Worm (Caenorhabditis elegans) whole organism, L1 larva: Measurements from ENCODE around the gene F44A2.3.

Experiments
- C04F5.9 ChIP-seq: sonication (generic microtip); optimal IDR thresholded peaks from 2 replicates; lab custom pipeline; 2016; ENCODE audit warnings: missing genetic modification characterization, missing compliant biosample characterization
- C16A3.4 ChIP-seq: fragments of 150-350 bp; optimal IDR thresholded peaks from 2 replicates; lab custom pipeline; 2014; ENCODE audit warnings: missing biosample characterization, missing genetic modification characterization
- C34B4.2 ChIP-seq: sonication (generic microtip); optimal IDR thresholded peaks from 2 replicates; lab custom pipeline; 2017; ENCODE audit warnings: mild to moderate bottlenecking, missing genetic modification characterization, missing compliant biosample characterization
- Y116A8C.19 ChIP-seq: sonication (generic microtip); optimal IDR thresholded peaks from 2 replicates; lab custom pipeline; 2016; ENCODE audit warnings: missing compliant biosample characterization, missing genetic modification characterization, borderline replicate concordance
- alr-1 ChIP-seq: fragments of 200-800 bp; sonication (Bioruptor generic); optimal IDR thresholded peaks from 2 replicates; lab custom pipeline; 2018; ENCODE audit warnings: borderline replicate concordance, mild to moderate bottlenecking, missing genetic modification characterization, missing compliant biosample characterization
- ama-1 ChIP-seq: fragments of 150-350 bp; optimal IDR thresholded peaks from 2 replicates; lab custom pipeline; 2014
- blmp-1 ChIP-seq: fragments of 150-350 bp; optimal IDR thresholded peaks from 2 replicates; lab custom pipeline; 2014; ENCODE audit warnings: missing biosample characterization, missing genetic modification characterization
- ceh-82 ChIP-seq, 3 experiments: fragments of 150-350 bp in 1 of 3; sonication (generic microtip) in 2 of 3; optimal IDR thresholded peaks; 2 replicates each; lab custom pipeline; 2014 to 2017; ENCODE audit warnings: missing biosample characterization in 3 of 3, missing genetic modification characterization in 3 of 3
- dpl-1 ChIP-seq, 3 experiments: fragments of 150-350 bp in 2 of 3; sonication (generic microtip) in 1 of 3; optimal IDR thresholded peaks; 2 replicates each; lab custom pipeline; 2014 to 2017; ENCODE audit warnings: missing biosample characterization in 3 of 3, missing genetic modification characterization in 3 of 3, missing genetic modification reagents in 3 of 3
- efl-1 ChIP-seq, 4 experiments: fragments of 150-350 bp; optimal IDR thresholded peaks in 3 of 4; peaks in 1 of 4; 1 replicate in 1 of 4; 2 replicates in 3 of 4; lab custom pipeline; 2014; ENCODE audit warnings: missing biosample characterization in 2 of 4, missing genetic modification characterization in 2 of 4, missing genetic modification reagents in 2 of 4
- efl-3 ChIP-seq: fragments of 200-800 bp; sonication (Bioruptor generic); optimal IDR thresholded peaks from 2 replicates; lab custom pipeline; 2018; ENCODE audit warnings: mild to moderate bottlenecking, missing genetic modification characterization, missing compliant biosample characterization
- egl-13 ChIP-seq: sonication (generic microtip); optimal IDR thresholded peaks from 2 replicates; lab custom pipeline; 2016; ENCODE audit warnings: missing genotype, missing genetic modification reagents, missing genetic modification characterization, missing compliant biosample characterization
- elt-3 ChIP-seq, 6 experiments: fragments of 150-350 bp in 1 of 6; sonication (generic microtip); optimal IDR thresholded peaks; 2 replicates each; lab custom pipeline; 2017 to 2018; ENCODE audit warnings: missing biosample characterization in 6 of 6, missing genetic modification characterization in 6 of 6, inconsistent platforms in 1 of 6
- fkh-10 ChIP-seq: sonication (generic microtip); optimal IDR thresholded peaks from 2 replicates; lab custom pipeline; 2017; ENCODE audit warnings: missing biosample characterization, missing genetic modification reagents, missing genetic modification characterization
- fkh-8 ChIP-seq: sonication (generic microtip); optimal IDR thresholded peaks from 2 replicates; lab custom pipeline; 2016; ENCODE audit warnings: mild to moderate bottlenecking, missing genetic modification characterization, missing compliant biosample characterization
- fos-1 ChIP-seq: fragments of 150-350 bp; optimal IDR thresholded peaks from 2 replicates; lab custom pipeline; 2014; ENCODE audit warnings: missing biosample characterization, missing genetic modification characterization
- grh-1 ChIP-seq: fragments of 200-800 bp; sonication (Bioruptor generic); IDR thresholded peaks from 2 replicates; pipeline ENCODE4 v1.3.6; 2022; ENCODE audit warnings: missing genetic modification reagents, missing genetic modification characterization, missing compliant biosample characterization
- hlh-17 ChIP-seq: fragments of 200-800 bp; sonication (Bioruptor generic); optimal IDR thresholded peaks from 2 replicates; lab custom pipeline; 2018; ENCODE audit warnings: missing genetic modification characterization, mild to moderate bottlenecking, missing compliant biosample characterization, moderate library complexity, borderline replicate concordance
- irx-1 ChIP-seq: sonication (generic microtip); optimal IDR thresholded peaks from 2 replicates; lab custom pipeline; 2016; ENCODE audit warnings: missing genetic modification characterization, missing compliant biosample characterization
- isw-1 ChIP-seq: fragments of 200-800 bp; sonication (Bioruptor generic); IDR thresholded peaks from 2 replicates; pipeline ENCODE4 v1.3.6; 2022; ENCODE audit warnings: missing genetic modification characterization, missing compliant biosample characterization
- lin-14 ChIP-seq: fragments of 200-800 bp; sonication (Bioruptor generic); optimal IDR thresholded peaks from 2 replicates; lab custom pipeline; 2018; ENCODE audit warnings: mild to moderate bottlenecking, missing genetic modification characterization, moderate library complexity, missing compliant biosample characterization
- lin-35 ChIP-seq, 2 experiments: fragments of 150-350 bp; optimal IDR thresholded peaks; 2 replicates each; lab custom pipeline; 2014; ENCODE audit warnings: missing biosample characterization in 2 of 2, missing genetic modification characterization in 2 of 2, missing genetic modification reagents in 2 of 2
- lin-39 ChIP-seq: fragments of 150-350 bp; optimal IDR thresholded peaks from 2 replicates; lab custom pipeline; 2014; ENCODE audit warnings: missing biosample characterization, missing genetic modification reagents, missing genetic modification characterization
- lsy-2 ChIP-seq, 2 experiments: fragments of 150-350 bp; optimal IDR thresholded peaks; 2 replicates each; lab custom pipeline; 2014; ENCODE audit warnings: missing biosample characterization in 2 of 2, missing genetic modification characterization in 2 of 2
- mab-9 ChIP-seq: fragments of 200-800 bp; sonication (Bioruptor generic); IDR thresholded peaks from 2 replicates; pipeline ENCODE4 v1.3.6; 2022; ENCODE audit warnings: missing genetic modification reagents, missing genetic modification characterization, missing compliant biosample characterization
- mdl-1 ChIP-seq, 2 experiments: fragments of 150-350 bp; optimal IDR thresholded peaks; 2 replicates each; lab custom pipeline; 2014 to 2017; ENCODE audit warnings: missing biosample characterization in 2 of 2, missing genetic modification characterization in 2 of 2, inconsistent platforms in 1 of 2
- mef-2 ChIP-seq: fragments of 150-350 bp; optimal IDR thresholded peaks from 2 replicates; lab custom pipeline; 2014; ENCODE audit warnings: missing biosample characterization, missing genetic modification characterization
- mep-1 ChIP-seq: fragments of 150-350 bp; optimal IDR thresholded peaks from 2 replicates; lab custom pipeline; 2014; ENCODE audit warnings: missing biosample characterization, missing genetic modification characterization
- nhr-19 ChIP-seq: fragments of 200-800 bp; sonication (Bioruptor generic); conservative IDR thresholded peaks from 2 replicates; pipeline ENCODE4 v1.3.6; 2022; ENCODE audit warnings: missing genetic modification characterization, missing compliant biosample characterization
- nhr-20 ChIP-seq: sonication (generic microtip); optimal IDR thresholded peaks from 2 replicates; lab custom pipeline; 2016; ENCODE audit warnings: mild to moderate bottlenecking, missing genetic modification characterization, missing compliant biosample characterization
- nhr-237 ChIP-seq: fragments of 150-350 bp; optimal IDR thresholded peaks from 2 replicates; lab custom pipeline; 2014; ENCODE audit warnings: missing biosample characterization, missing genetic modification characterization
- nhr-47 ChIP-seq: sonication (generic microtip); optimal IDR thresholded peaks from 2 replicates; lab custom pipeline; 2016; ENCODE audit warnings: mild to moderate bottlenecking, missing genetic modification characterization, moderate library complexity, missing compliant biosample characterization
- nhr-76 ChIP-seq: sonication (generic microtip); optimal IDR thresholded peaks from 2 replicates; lab custom pipeline; 2017; ENCODE audit warnings: missing biosample characterization, missing genetic modification characterization
- nhr-77 ChIP-seq: fragments of 150-350 bp; optimal IDR thresholded peaks from 2 replicates; lab custom pipeline; 2014; ENCODE audit warnings: missing biosample characterization, missing genetic modification characterization
- nhr-85 ChIP-seq: sonication (generic microtip); peaks from one replicate; lab custom pipeline; 2016; ENCODE audit warnings: missing genetic modification characterization, inconsistent platforms, missing compliant biosample characterization
- nhr-90 ChIP-seq: sonication (generic microtip); optimal IDR thresholded peaks from 2 replicates; lab custom pipeline; 2016; ENCODE audit warnings: mild to moderate bottlenecking, missing genetic modification characterization, missing compliant biosample characterization; ENCODE audit not compliant: poor library complexity
- rnt-1 ChIP-seq: sonication (generic microtip); optimal IDR thresholded peaks from 2 replicates; lab custom pipeline; 2016; ENCODE audit warnings: mild to moderate bottlenecking, missing genetic modification characterization, moderate library complexity, missing compliant biosample characterization
- skn-1 ChIP-seq: fragments of 150-350 bp; optimal IDR thresholded peaks from 2 replicates; lab custom pipeline; 2014; ENCODE audit warnings: missing biosample characterization, missing genetic modification characterization
- snpc-4 ChIP-seq: fragments of 150-350 bp; optimal IDR thresholded peaks from 2 replicates; lab custom pipeline; 2014; ENCODE audit warnings: missing biosample characterization, missing genetic modification characterization
- snu-23 ChIP-seq: sonication (generic microtip); optimal IDR thresholded peaks from 2 replicates; lab custom pipeline; 2016; ENCODE audit warnings: missing genetic modification characterization, missing compliant biosample characterization
- tlp-1 ChIP-seq: fragments of 150-350 bp; optimal IDR thresholded peaks from 2 replicates; lab custom pipeline; 2014; ENCODE audit warnings: missing biosample characterization, missing genetic modification characterization
- unc-130 ChIP-seq: fragments of 150-350 bp; optimal IDR thresholded peaks from 2 replicates; lab custom pipeline; 2017; ENCODE audit warnings: missing biosample characterization, missing genetic modification characterization, inconsistent platforms
- unc-62 ChIP-seq: fragments of 150-350 bp; optimal IDR thresholded peaks from 2 replicates; lab custom pipeline; 2014; ENCODE audit warnings: missing biosample characterization, missing genetic modification reagents, missing genetic modification characterization
- unc-86 ChIP-seq: sonication (generic microtip); optimal IDR thresholded peaks from 2 replicates; lab custom pipeline; 2016; ENCODE audit warnings: missing genetic modification characterization, missing compliant biosample characterization
- unc-98 ChIP-seq: fragments of 200-800 bp; sonication (Bioruptor generic); IDR thresholded peaks from 2 replicates; pipeline ENCODE4 v1.3.6; 2022; ENCODE audit warnings: missing genetic modification characterization, missing compliant biosample characterization
- xbp-1 ChIP-seq: sonication (generic microtip); optimal IDR thresholded peaks from 2 replicates; lab custom pipeline; 2016; ENCODE audit warnings: missing genetic modification characterization, missing compliant biosample characterization
- zag-1 ChIP-seq: fragments of 150-350 bp; optimal IDR thresholded peaks from 2 replicates; lab custom pipeline; 2014; ENCODE audit warnings: missing biosample characterization, missing genetic modification characterization

F44A2.3 gene

ce11 chrV:9318046-9318445 is 12.8 kb downstream of the F44A2.3 start, which contains the start of gene kvs-3 (continued):
- TF ChIP-seq grh-1 (GFP tag; lab: Robert Waterston, UW), result no peak
- TF ChIP-seq lin-35 (GFP tag; optimal IDR thresholded peaks at IDR 0.05; lab: Kevin White, UChicago), result peak in 1 of 2 experiments; percentile 63
- TF ChIP-seq unc-62 (GFP tag; lab: Kevin White, UChicago), result no peak
- peak; percentile 33 for TF ChIP-seq C16A3.4 (tag; lab: Kevin White, UChicago)
- peak; percentile 27 for TF ChIP-seq irx-1 (tag; lab: Kevin White, UChicago)
- TF ChIP-seq nhr-47, result peak; percentile 55
- TF ChIP-seq mep-1 (tag; lab: Kevin White, UChicago), result peak; percentile 57
- no peak for TF ChIP-seq unc-86
- peak; percentile 1 for TF ChIP-seq nhr-76 (tag; lab: Kevin White, UChicago)
- peak; percentile 59 for TF ChIP-seq nhr-90 (tag; lab: Kevin White, UChicago)
- peak; percentile 9 for TF ChIP-seq unc-130 (tag; lab: Kevin White, UChicago)
- peak; percentile 6 to 48 for TF ChIP-seq lsy-2 (tag; optimal IDR thresholded peaks at IDR 0.05; lab: Kevin White, UChicago)
- no peak for TF ChIP-seq unc-98
- TF ChIP-seq mab-9 (GFP tag; lab: Robert Waterston, UW), result 0 out of 2 replicates have a peak, but pooled peaks have one; percentile 34
- TF ChIP-seq xbp-1, result peak; percentile 19
- no peak for TF ChIP-seq nhr-237 (tag; lab: Kevin White, UChicago)
- TF ChIP-seq dpl-1 (GFP tag; optimal IDR thresholded peaks at IDR 0.05; lab: Kevin White, UChicago), result peak in 2 of 3 experiments; percentile 27 to 30
- no peak for TF ChIP-seq lin-39 (tag; lab: Kevin White, UChicago)
- no peak for TF ChIP-seq efl-3
- TF ChIP-seq fos-1, result peak; percentile 31
- TF ChIP-seq nhr-85 (tag; lab: Kevin White, UChicago), result peak; percentile 55
- no peak for TF ChIP-seq hlh-17 (GFP tag; lab: Kevin White, UChicago)
- TF ChIP-seq blmp-1 (tag; lab: Kevin White, UChicago), result peak; percentile 6
- no peak for TF ChIP-seq C34B4.2 (tag; lab: Kevin White, UChicago)
- TF ChIP-seq rnt-1 (tag; lab: Kevin White, UChicago), result peak; percentile 48
- TF ChIP-seq efl-1 (optimal IDR thresholded peaks at IDR 0.05; lab: Kevin White, UChicago), result peak; percentile 15 to 22
- TF ChIP-seq efl-1 (GFP tag; optimal IDR thresholded peaks at IDR 0.05 in 1 of 2; lab: Kevin White, UChicago), result peak in 1 of 2 experiments; percentile 93
- TF ChIP-seq fkh-10 (GFP tag; lab: Kevin White, UChicago), result no peak
- TF ChIP-seq, all 84 proteins: peak for 32

- TF ChIP-seq xbp-1 (no peak), lin-14 (GFP tag; lab: Kevin White, UChicago) (no peak)
These were observed 16.0 kb downstream of the F44A2.3 start, which contains the start of gene F44A2.7 for ce11 chrV:9321185-9321584. Gene F44A2.7 (plus strand): TSS chrV:9321485.

ce11 chrV:9322886-9323285 is 17.7 kb downstream of the F44A2.3 start, which contains the start of gene tag-153:
Gene tag-153 (plus strand): TSS chrV:9323085.
- no peak for TF ChIP-seq hlh-17 (GFP tag; lab: Kevin White, UChicago)
- TF ChIP-seq alr-1, result no peak
- TF ChIP-seq snpc-4 (tag; lab: Kevin White, UChicago), result no peak
- no peak for TF ChIP-seq mdl-1 (tag; optimal IDR thresholded peaks at IDR 0.05; lab: Kevin White, UChicago)
- TF ChIP-seq mef-2 (tag; lab: Kevin White, UChicago), result no peak
- no peak for TF ChIP-seq tlp-1 (tag; lab: Kevin White, UChicago)
- no peak for TF ChIP-seq nhr-20 (tag; lab: Kevin White, UChicago)
- TF ChIP-seq dpl-1 (GFP tag; optimal IDR thresholded peaks at IDR 0.05; lab: Kevin White, UChicago), result no peak
- no peak for TF ChIP-seq isw-1 (GFP tag; lab: Robert Waterston, UW)
- no peak for TF ChIP-seq ama-1 (lab: Kevin White, UChicago)
- no peak for TF ChIP-seq skn-1

DNA sequence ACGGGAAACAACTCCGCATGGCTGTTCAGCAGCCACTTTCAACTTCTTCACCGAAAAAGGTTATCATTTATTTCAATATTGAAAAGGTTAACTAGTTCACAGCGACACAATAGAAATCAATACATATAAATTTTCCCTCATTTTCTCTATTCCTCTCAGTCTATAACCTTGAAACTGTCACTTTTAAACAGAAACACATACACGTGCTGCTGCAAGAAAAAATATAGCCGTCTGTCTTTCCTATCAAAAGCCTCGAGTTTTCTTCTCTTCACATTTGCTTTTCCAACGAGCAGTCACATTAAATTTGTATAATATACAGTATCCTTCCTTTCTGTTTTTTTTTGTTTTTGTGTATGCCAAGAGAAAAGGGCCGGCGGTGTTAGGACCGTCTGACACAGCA is 19.0 kb downstream of the F44A2.3 start:
- TF ChIP-seq unc-98 (no peak), nhr-85 (tag; lab: Kevin White, UChicago) (peak; percentile 56), Y116A8C.19 (tag; lab: Kevin White, UChicago) (no peak), nhr-77 (tag; lab: Kevin White, UChicago) (no peak), ceh-82 (tag; optimal IDR thresholded peaks at IDR 0.05; lab: Kevin White, UChicago) (no peak), nhr-19 (GFP tag; lab: Robert Waterston, UW) (no peak), skn-1 (no peak), snu-23 (GFP tag; lab: Kevin White, UChicago) (no peak), egl-13 (no peak), mab-9 (GFP tag; lab: Robert Waterston, UW) (no peak), mdl-1 (tag; optimal IDR thresholded peaks at IDR 0.05; lab: Kevin White, UChicago) (no peak), lin-35 (GFP tag; optimal IDR thresholded peaks at IDR 0.05; lab: Kevin White, UChicago) (peak in 1 of 2 experiments; percentile 11), C04F5.9 (tag; lab: Kevin White, UChicago) (no peak), zag-1 (no peak), fkh-8 (tag; lab: Kevin White, UChicago) (no peak), lin-39 (tag; lab: Kevin White, UChicago) (no peak), elt-3 (tag; optimal IDR thresholded peaks at IDR 0.05; lab: Kevin White, UChicago) (peak in 1 of 6 experiments; percentile 2), efl-3 (no peak)
